Worm (Caenorhabditis elegans) whole organism, L1 larva: Measurements from ENCODE around the gene F08G2.8.
"Not testable (repeated sequence)": the region's sequence is repeated elsewhere in the genome, so short reads cannot be mapped to it uniquely, and the experiment has no call there.

ENCODE experiments used
- ama-1 ChIP-seq: fragments of 150-350 bp; optimal IDR thresholded peaks from 2 replicates; lab custom pipeline; 2014
- ceh-82 ChIP-seq, 3 experiments: fragments of 150-350 bp in 1 of 3; sonication (generic microtip) in 2 of 3; optimal IDR thresholded peaks; 2 replicates each; lab custom pipeline; 2014 to 2017; ENCODE audit warnings: missing biosample characterization in 3 of 3, missing genetic modification characterization in 3 of 3
- ceh-88 ChIP-seq: fragments of 200-800 bp; sonication (Bioruptor generic); IDR thresholded peaks from 2 replicates; pipeline ENCODE4 v1.3.6; 2022; ENCODE audit warnings: missing genetic modification characterization, missing compliant biosample characterization
- dpl-1 ChIP-seq, 3 experiments: fragments of 150-350 bp in 2 of 3; sonication (generic microtip) in 1 of 3; optimal IDR thresholded peaks; 2 replicates each; lab custom pipeline; 2014 to 2017; ENCODE audit warnings: missing biosample characterization in 3 of 3, missing genetic modification characterization in 3 of 3, missing genetic modification reagents in 3 of 3
- dsc-1 ChIP-seq: sonication (generic microtip); optimal IDR thresholded peaks from 2 replicates; lab custom pipeline; 2016; ENCODE audit warnings: mild to moderate bottlenecking, missing genetic modification characterization, missing compliant biosample characterization
- efl-1 ChIP-seq, 4 experiments: fragments of 150-350 bp; optimal IDR thresholded peaks in 3 of 4; peaks in 1 of 4; 1 replicate in 1 of 4; 2 replicates in 3 of 4; lab custom pipeline; 2014; ENCODE audit warnings: missing biosample characterization in 2 of 4, missing genetic modification characterization in 2 of 4, missing genetic modification reagents in 2 of 4
- efl-3 ChIP-seq: fragments of 200-800 bp; sonication (Bioruptor generic); optimal IDR thresholded peaks from 2 replicates; lab custom pipeline; 2018; ENCODE audit warnings: mild to moderate bottlenecking, missing genetic modification characterization, missing compliant biosample characterization
- elt-2 ChIP-seq: sonication (generic microtip); optimal IDR thresholded peaks from 2 replicates; lab custom pipeline; 2016; ENCODE audit warnings: missing genetic modification characterization, mild to moderate bottlenecking, inconsistent platforms, missing compliant biosample characterization, missing genetic modification reagents
- elt-3 ChIP-seq, 6 experiments: fragments of 150-350 bp in 1 of 6; sonication (generic microtip); optimal IDR thresholded peaks; 2 replicates each; lab custom pipeline; 2017 to 2018; ENCODE audit warnings: missing biosample characterization in 6 of 6, missing genetic modification characterization in 6 of 6, inconsistent platforms in 1 of 6
- fkh-8 ChIP-seq: sonication (generic microtip); optimal IDR thresholded peaks from 2 replicates; lab custom pipeline; 2016; ENCODE audit warnings: mild to moderate bottlenecking, missing genetic modification characterization, missing compliant biosample characterization
- fos-1 ChIP-seq: fragments of 150-350 bp; optimal IDR thresholded peaks from 2 replicates; lab custom pipeline; 2014; ENCODE audit warnings: missing biosample characterization, missing genetic modification characterization
- isw-1 ChIP-seq: fragments of 200-800 bp; sonication (Bioruptor generic); IDR thresholded peaks from 2 replicates; pipeline ENCODE4 v1.3.6; 2022; ENCODE audit warnings: missing genetic modification characterization, missing compliant biosample characterization
- jun-1 ChIP-seq: fragments of 150-350 bp; optimal IDR thresholded peaks from 2 replicates; lab custom pipeline; 2014; ENCODE audit warnings: missing biosample characterization, missing genetic modification reagents, missing genetic modification characterization
- lin-14 ChIP-seq: fragments of 200-800 bp; sonication (Bioruptor generic); optimal IDR thresholded peaks from 2 replicates; lab custom pipeline; 2018; ENCODE audit warnings: mild to moderate bottlenecking, missing genetic modification characterization, moderate library complexity, missing compliant biosample characterization
- lin-35 ChIP-seq, 2 experiments: fragments of 150-350 bp; optimal IDR thresholded peaks; 2 replicates each; lab custom pipeline; 2014; ENCODE audit warnings: missing biosample characterization in 2 of 2, missing genetic modification characterization in 2 of 2, missing genetic modification reagents in 2 of 2
- lin-39 ChIP-seq: fragments of 150-350 bp; optimal IDR thresholded peaks from 2 replicates; lab custom pipeline; 2014; ENCODE audit warnings: missing biosample characterization, missing genetic modification reagents, missing genetic modification characterization
- lir-3 ChIP-seq: sonication (generic microtip); optimal IDR thresholded peaks from 2 replicates; lab custom pipeline; 2016; ENCODE audit warnings: mild to moderate bottlenecking, missing genetic modification characterization, moderate library complexity, missing compliant biosample characterization; ENCODE audit not compliant: poor library complexity
- lsy-2 ChIP-seq, 2 experiments: fragments of 150-350 bp; optimal IDR thresholded peaks; 2 replicates each; lab custom pipeline; 2014; ENCODE audit warnings: missing biosample characterization in 2 of 2, missing genetic modification characterization in 2 of 2
- mdl-1 ChIP-seq, 2 experiments: fragments of 150-350 bp; optimal IDR thresholded peaks; 2 replicates each; lab custom pipeline; 2014 to 2017; ENCODE audit warnings: missing biosample characterization in 2 of 2, missing genetic modification characterization in 2 of 2, inconsistent platforms in 1 of 2
- mep-1 ChIP-seq: fragments of 150-350 bp; optimal IDR thresholded peaks from 2 replicates; lab custom pipeline; 2014; ENCODE audit warnings: missing biosample characterization, missing genetic modification characterization
- nhr-19 ChIP-seq: fragments of 200-800 bp; sonication (Bioruptor generic); conservative IDR thresholded peaks from 2 replicates; pipeline ENCODE4 v1.3.6; 2022; ENCODE audit warnings: missing genetic modification characterization, missing compliant biosample characterization
- nhr-20 ChIP-seq: sonication (generic microtip); optimal IDR thresholded peaks from 2 replicates; lab custom pipeline; 2016; ENCODE audit warnings: mild to moderate bottlenecking, missing genetic modification characterization, missing compliant biosample characterization
- nhr-47 ChIP-seq: sonication (generic microtip); optimal IDR thresholded peaks from 2 replicates; lab custom pipeline; 2016; ENCODE audit warnings: mild to moderate bottlenecking, missing genetic modification characterization, moderate library complexity, missing compliant biosample characterization
- nhr-71 ChIP-seq: sonication (generic microtip); optimal IDR thresholded peaks from 2 replicates; lab custom pipeline; 2016; ENCODE audit warnings: mild to moderate bottlenecking, missing genetic modification characterization, moderate library complexity, missing compliant biosample characterization
- nhr-77 ChIP-seq: fragments of 150-350 bp; optimal IDR thresholded peaks from 2 replicates; lab custom pipeline; 2014; ENCODE audit warnings: missing biosample characterization, missing genetic modification characterization
- nhr-85 ChIP-seq: sonication (generic microtip); peaks from one replicate; lab custom pipeline; 2016; ENCODE audit warnings: missing genetic modification characterization, inconsistent platforms, missing compliant biosample characterization
- nhr-90 ChIP-seq: sonication (generic microtip); optimal IDR thresholded peaks from 2 replicates; lab custom pipeline; 2016; ENCODE audit warnings: mild to moderate bottlenecking, missing genetic modification characterization, missing compliant biosample characterization; ENCODE audit not compliant: poor library complexity
- rnt-1 ChIP-seq: sonication (generic microtip); optimal IDR thresholded peaks from 2 replicates; lab custom pipeline; 2016; ENCODE audit warnings: mild to moderate bottlenecking, missing genetic modification characterization, moderate library complexity, missing compliant biosample characterization
- skn-1 ChIP-seq: fragments of 150-350 bp; optimal IDR thresholded peaks from 2 replicates; lab custom pipeline; 2014; ENCODE audit warnings: missing biosample characterization, missing genetic modification characterization
- snpc-4 ChIP-seq: fragments of 150-350 bp; optimal IDR thresholded peaks from 2 replicates; lab custom pipeline; 2014; ENCODE audit warnings: missing biosample characterization, missing genetic modification characterization
- snu-23 ChIP-seq: sonication (generic microtip); optimal IDR thresholded peaks from 2 replicates; lab custom pipeline; 2016; ENCODE audit warnings: missing genetic modification characterization, missing compliant biosample characterization
- sup-37 ChIP-seq: fragments of 200-800 bp; sonication (Bioruptor generic); optimal IDR thresholded peaks from 2 replicates; lab custom pipeline; 2018; ENCODE audit warnings: mild to moderate bottlenecking, missing genetic modification characterization, missing compliant biosample characterization
- swsn-7 ChIP-seq: sonication (generic microtip); optimal IDR thresholded peaks from 2 replicates; lab custom pipeline; 2016; ENCODE audit warnings: missing genetic modification characterization, missing compliant biosample characterization
- tbx-2 ChIP-seq: sonication (generic microtip); optimal IDR thresholded peaks from 2 replicates; lab custom pipeline; 2016; ENCODE audit warnings: missing genetic modification characterization, missing compliant biosample characterization
- unc-86 ChIP-seq: sonication (generic microtip); optimal IDR thresholded peaks from 2 replicates; lab custom pipeline; 2016; ENCODE audit warnings: missing genetic modification characterization, missing compliant biosample characterization
- xbp-1 ChIP-seq: sonication (generic microtip); optimal IDR thresholded peaks from 2 replicates; lab custom pipeline; 2016; ENCODE audit warnings: missing genetic modification characterization, missing compliant biosample characterization
- ztf-11 ChIP-seq, 2 experiments: sonication (generic microtip); optimal IDR thresholded peaks; 2 replicates each; lab custom pipeline; 2016 to 2017; ENCODE audit warnings: missing genetic modification characterization in 2 of 2, missing biosample characterization in 1 of 2, missing compliant biosample characterization in 1 of 2

The F08G2.8 gene

ce11 chrII:13818043-13818442 lies 34.1 kb upstream of the F08G2.8 start, which contains the start of gene his-16:
Gene his-16 (minus strand): TSS chrII:13818143.
- TF ChIP-seq lsy-2 (tag; optimal IDR thresholded peaks at IDR 0.05; lab: Kevin White, UChicago); mdl-1 (tag; optimal IDR thresholded peaks at IDR 0.05; lab: Kevin White, UChicago); elt-2: not testable (repeated sequence)

ce11 chrII:13828597-13828996 lies 23.5 kb upstream of the F08G2.8 start, which contains the start of gene his-42:
Gene his-42 (minus strand): TSS chrII:13828697.
- TF ChIP-seq nhr-47 (tag; lab: Kevin White, UChicago) = no peak
- TF ChIP-seq, all 84 proteins: peak for 0

- TF ChIP-seq nhr-19 (peak; percentile 83), swsn-7 (tag; lab: Kevin White, UChicago) (peak; percentile 45), nhr-90 (tag; lab: Kevin White, UChicago) (peak; percentile 83), nhr-20 (tag; lab: Kevin White, UChicago) (peak; percentile 55), efl-3 (GFP tag; lab: Kevin White, UChicago) (peak; percentile 9), sup-37 (GFP tag; lab: Kevin White, UChicago) (peak; percentile 3), ama-1 (lab: Kevin White, UChicago) (peak; percentile 37), elt-3 (tag; optimal IDR thresholded peaks at IDR 0.05; lab: Kevin White, UChicago) (peak in 2 of 6 experiments; percentile 43 to 70), ceh-88 (GFP tag; lab: Robert Waterston, UW) (0 out of 2 replicates have a peak, but pooled peaks have one; percentile 30), lsy-2 (tag; optimal IDR thresholded peaks at IDR 0.05; lab: Kevin White, UChicago) (peak in 1 of 2 experiments; percentile 40), nhr-85 (peak; percentile 92), dpl-1 (GFP tag; optimal IDR thresholded peaks at IDR 0.05; lab: Kevin White, UChicago) (peak in 1 of 3 experiments; percentile 26), lin-14 (GFP tag; lab: Kevin White, UChicago) (peak; percentile 74), ztf-11 (tag; optimal IDR thresholded peaks at IDR 0.05; lab: Kevin White, UChicago) (peak in 1 of 2 experiments; percentile 3), xbp-1 (tag; lab: Kevin White, UChicago) (peak; percentile 35), lin-39 (tag; lab: Kevin White, UChicago) (peak; percentile 27), nhr-77 (peak; percentile 77), tbx-2 (tag; lab: Kevin White, UChicago) (peak; percentile 10), efl-1 (optimal IDR thresholded peaks at IDR 0.05; lab: Kevin White, UChicago) (peak; percentile 8 to 46), efl-1 (GFP tag; optimal IDR thresholded peaks at IDR 0.05 in 1 of 2; lab: Kevin White, UChicago) (peak; percentile 46 to 75), rnt-1 (tag; lab: Kevin White, UChicago) (peak; percentile 49), elt-2 (peak; percentile 32), snpc-4 (peak; percentile 96), snu-23 (peak; percentile 63), lir-3 (tag; lab: Kevin White, UChicago) (peak; percentile 54), dsc-1 (tag; lab: Kevin White, UChicago) (peak; percentile 18), fkh-8 (tag; lab: Kevin White, UChicago) (peak; percentile 63), ceh-82 (tag; optimal IDR thresholded peaks at IDR 0.05; lab: Kevin White, UChicago) (peak in 1 of 3 experiments; percentile 9), isw-1 (GFP tag; lab: Robert Waterston, UW) (0 out of 2 replicates have a peak, but pooled peaks have one; percentile 6), mep-1 (tag; lab: Kevin White, UChicago) (peak; percentile 45), lin-35 (GFP tag; optimal IDR thresholded peaks at IDR 0.05; lab: Kevin White, UChicago) (peak in 1 of 2 experiments; percentile 42), unc-86 (tag; lab: Kevin White, UChicago) (peak; percentile 27), nhr-71 (tag; lab: Kevin White, UChicago) (peak; percentile 66), jun-1 (tag; lab: Kevin White, UChicago) (peak; percentile 17), skn-1 (tag; lab: Kevin White, UChicago) (peak; percentile 53), fos-1 (tag; lab: Kevin White, UChicago) (peak; percentile 17), nhr-47 (tag; lab: Kevin White, UChicago) (peak; percentile 70)
- TF ChIP-seq, all 84 proteins: peak for 36; not testable (repeated sequence) for 48
Observed at ce11 chrII:13829123-13829996, 22.7 kb upstream of the F08G2.8 start.
